Worm (Caenorhabditis elegans) whole organism, dauer: Measurements from ENCODE around the gene shc-2.

ENCODE experiments used
- unc-62 ChIP-seq: sonication (generic microtip); optimal IDR thresholded peaks from 2 replicates; lab custom pipeline; 2017; ENCODE audit warnings: missing biosample characterization, missing genetic modification reagents, missing genetic modification characterization

The shc-2 gene

ce11 chrII:4948118-4948517 lies 20.8 kb upstream of the shc-2 start:
- no peak for TF ChIP-seq unc-62

ce11 chrII:4949380-4949950 lies 19.5 kb upstream of the shc-2 start, which contains the start of the genes try-1 and zyg-12:
Gene try-1 (minus strand): TSS chrII:4949527.
Gene zyg-12 (plus strand): TSS chrII:4949900.
- no peak for TF ChIP-seq unc-62

ce11 chrII:4953289-4953688 lies 15.7 kb upstream of the shc-2 start, which contains the start of gene ndx-3:
Gene ndx-3 (plus strand): TSS chrII:4953589.
- TF ChIP-seq unc-62 = no peak

- no peak for TF ChIP-seq unc-62
Measured at ce11 chrII:4954099-4954959, 14.6 kb upstream of the shc-2 start.

- TF ChIP-seq unc-62 = no peak
Measured at ce11 chrII:4955353-4955752, 13.6 kb upstream of the shc-2 start, which contains the start of gene pbs-3. Gene pbs-3 (minus strand): TSS chrII:4955427.

- no peak for TF ChIP-seq unc-62
Measured at ce11 chrII:4959719-4960118, 9.2 kb upstream of the shc-2 start, which contains the start of gene ulp-2. Gene ulp-2 (minus strand): TSS chrII:4959876.

- TF ChIP-seq unc-62 = no peak
Measured at ce11 chrII:4960690-4961089, 8.3 kb upstream of the shc-2 start.

- no peak for TF ChIP-seq unc-62
Measured at ce11 chrII:4966576-4966975, 2.4 kb upstream of the shc-2 start.

- no peak for TF ChIP-seq unc-62
Measured at ce11 chrII:4967636-4968035, 1.3 kb upstream of the shc-2 start.

ce11 chrII:4974448-4974951 lies 5.5 kb downstream of the shc-2 start:
- no peak for TF ChIP-seq unc-62

ce11 chrII:4975311-4975710 lies 6.3 kb downstream of the shc-2 start:
- no peak for TF ChIP-seq unc-62

- no peak for TF ChIP-seq unc-62
Measured at ce11 chrII:4981682-4982404, 12.9 kb downstream of the shc-2 start.

ce11 chrII:4984151-4984550 lies 15.2 kb downstream of the shc-2 start:
- TF ChIP-seq unc-62 = no peak

ce11 chrII:4985961-4986503 lies 17.1 kb downstream of the shc-2 start:
- TF ChIP-seq unc-62 = no peak

ce11 chrII:4986664-4987063 lies 17.7 kb downstream of the shc-2 start:
- no peak for TF ChIP-seq unc-62

- no peak for TF ChIP-seq unc-62
Measured at ce11 chrII:4987257-4987656, 18.3 kb downstream of the shc-2 start.

- no peak for TF ChIP-seq unc-62
Measured at ce11 chrII:4989802-4990201, 20.8 kb downstream of the shc-2 start, which contains the start of gene T27F7.12. Gene T27F7.12 (plus strand): TSS chrII:4990102.
